Worm (Caenorhabditis elegans): ENCODE results near the gene gst-2.
A peak's percentile ranks its signal among the peaks of the same experiment; 100 is the strongest.

The gst-2 gene

ce11 chrIV:10110870-10111269 is 31.0 kb downstream of the gst-2 start:
- no peak for TF ChIP-seq dsc-1 (tag; optimal IDR thresholded peaks at IDR 0.05)
- no peak for TF ChIP-seq hlh-17 (GFP tag; optimal IDR thresholded peaks at IDR 0.05; ENCODE audit: borderline replicate concordance)
- TF ChIP-seq ceh-82 (tag; optimal IDR thresholded peaks at IDR 0.05), result no peak
- TF ChIP-seq ceh-88 (GFP tag; IDR thresholded peaks at IDR 0.05), result no peak
- no peak for TF ChIP-seq sptf-1 (tag; optimal IDR thresholded peaks at IDR 0.05)
- TF ChIP-seq nhr-85 (tag), result no peak
- TF ChIP-seq nhr-19 (GFP tag; conservative IDR thresholded peaks at IDR 0.05), result no peak
- no peak for TF ChIP-seq hpl-2 (GFP tag; optimal IDR thresholded peaks at IDR 0.05)
- no peak for TF ChIP-seq unc-30 (tag; optimal IDR thresholded peaks at IDR 0.05)
- no peak for TF ChIP-seq unc-98 (GFP tag; IDR thresholded peaks at IDR 0.05)
- no peak for TF ChIP-seq pag-3 (tag; optimal IDR thresholded peaks at IDR 0.05; ENCODE audit: borderline replicate concordance, insufficient read depth)
- no peak for TF ChIP-seq unc-130 (tag; optimal IDR thresholded peaks at IDR 0.05)
- no peak for TF ChIP-seq alr-1 (tag; optimal IDR thresholded peaks at IDR 0.05; ENCODE audit: borderline replicate concordance)
- no peak for TF ChIP-seq skn-1 (tag; optimal IDR thresholded peaks at IDR 0.05)
- TF ChIP-seq irx-1 (tag; optimal IDR thresholded peaks at IDR 0.05), result no peak
- TF ChIP-seq ets-5 (GFP tag; IDR thresholded peaks at IDR 0.05), result no peak

DNA sequence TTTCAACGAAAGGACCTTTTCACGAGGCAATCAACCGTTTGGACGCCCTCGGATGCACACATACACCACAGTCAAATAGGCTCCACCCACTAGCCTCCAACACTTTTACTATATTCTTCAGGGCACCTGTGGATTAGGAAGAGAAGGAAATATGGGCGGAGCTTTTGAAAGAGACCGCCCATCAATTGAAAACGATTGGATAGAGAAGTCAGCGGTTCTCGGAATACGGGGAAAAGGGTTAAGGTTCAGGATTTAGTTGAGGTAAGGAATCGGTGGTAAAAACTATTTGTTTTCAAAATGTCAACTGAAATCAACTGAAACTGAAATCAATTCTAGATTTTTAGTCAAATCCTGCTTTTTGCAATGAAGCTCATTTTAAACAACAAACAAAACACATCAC is 31.4 kb downstream of the gst-2 start, which contains the start of gene egl-38:
TSS of gene egl-38 (minus strand) at position 101 of the 400 bp plus-strand sequence.
- TF ChIP-seq sptf-1 (tag; optimal IDR thresholded peaks at IDR 0.05), result no peak
- no peak for TF ChIP-seq ces-1 (GFP tag; optimal IDR thresholded peaks at IDR 0.05)
- no peak for TF ChIP-seq Y116A8C.19 (tag; optimal IDR thresholded peaks at IDR 0.05; ENCODE audit: borderline replicate concordance)
- no peak for TF ChIP-seq ceh-82 (tag; optimal IDR thresholded peaks at IDR 0.05)
- no peak for TF ChIP-seq alr-1 (tag; optimal IDR thresholded peaks at IDR 0.05; ENCODE audit: borderline replicate concordance)
- TF ChIP-seq dpl-1 (GFP tag; optimal IDR thresholded peaks at IDR 0.05), result no peak
- TF ChIP-seq aly-2 (tag; optimal IDR thresholded peaks at IDR 0.05), result no peak
- TF ChIP-seq nhr-47 (tag; optimal IDR thresholded peaks at IDR 0.05), result no peak
- no peak for TF ChIP-seq hlh-17 (GFP tag; optimal IDR thresholded peaks at IDR 0.05; ENCODE audit: borderline replicate concordance)
- TF ChIP-seq egl-27 (tag; optimal IDR thresholded peaks at IDR 0.05), result no peak
- no peak for TF ChIP-seq efl-1 (optimal IDR thresholded peaks at IDR 0.05)
- TF ChIP-seq efl-1 (GFP tag; optimal IDR thresholded peaks at IDR 0.05 in 1 of 2), result no peak
- no peak for TF ChIP-seq nhr-77 (tag; optimal IDR thresholded peaks at IDR 0.05)
- no peak for TF ChIP-seq nhr-12 (tag; optimal IDR thresholded peaks at IDR 0.05)
- no peak for TF ChIP-seq lir-3 (tag; optimal IDR thresholded peaks at IDR 0.05; ENCODE audit: poor library complexity)
- no peak for TF ChIP-seq pax-3 (tag; optimal IDR thresholded peaks at IDR 0.05)
- TF ChIP-seq nhr-28 (tag; optimal IDR thresholded peaks at IDR 0.05), result no peak
- no peak for TF ChIP-seq mdl-1 (tag; optimal IDR thresholded peaks at IDR 0.05)
- no peak for TF ChIP-seq rnt-1 (tag; optimal IDR thresholded peaks at IDR 0.05)
- no peak for TF ChIP-seq vab-15 (tag; optimal IDR thresholded peaks at IDR 0.05)
- no peak for TF ChIP-seq xbp-1 (tag; optimal IDR thresholded peaks at IDR 0.05)

DNA sequence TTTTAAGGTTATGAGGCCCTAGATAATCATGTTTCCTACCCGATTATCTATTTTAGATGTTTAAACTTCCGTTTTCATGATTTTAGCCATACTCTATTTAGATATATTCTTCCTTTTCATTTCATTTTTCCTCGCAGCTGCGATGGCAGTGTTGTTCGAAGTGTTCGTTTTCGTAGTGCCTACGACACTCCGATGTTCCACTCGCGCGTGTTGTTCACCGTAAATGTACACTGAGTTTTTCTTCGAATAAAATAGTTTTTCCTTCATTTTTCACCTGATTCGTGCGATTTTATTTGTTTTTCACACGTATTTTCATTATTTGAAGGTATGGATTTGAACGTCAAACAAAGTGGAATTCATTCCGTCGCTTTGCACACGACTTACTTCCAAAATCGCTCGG is 45.0 kb downstream of the gst-2 start, which contains the start of gene dis-3:
TSS of gene dis-3 (plus strand) at position 322 of the 400 bp plus-strand sequence.
- no peak for TF ChIP-seq fkh-10 (GFP tag; optimal IDR thresholded peaks at IDR 0.05)
- TF ChIP-seq isw-1 (GFP tag; IDR thresholded peaks at IDR 0.05), result no peak
- no peak for TF ChIP-seq fkh-8 (tag; optimal IDR thresholded peaks at IDR 0.05)
- TF ChIP-seq blmp-1 (tag; optimal IDR thresholded peaks at IDR 0.05), result peak; percentile 22
- TF ChIP-seq efl-3 (GFP tag; optimal IDR thresholded peaks at IDR 0.05), result no peak
- peak in 1 of 2 experiments; percentile 45 for TF ChIP-seq lin-35 (GFP tag; optimal IDR thresholded peaks at IDR 0.05)
- TF ChIP-seq mdl-1 (tag; optimal IDR thresholded peaks at IDR 0.05), result no peak
- no peak for TF ChIP-seq nhr-12 (tag; optimal IDR thresholded peaks at IDR 0.05)
- no peak for TF ChIP-seq ztf-4 (tag; optimal IDR thresholded peaks at IDR 0.05)
- peak; percentile 1 for TF ChIP-seq rnt-1 (tag; optimal IDR thresholded peaks at IDR 0.05)
- TF ChIP-seq dpl-1 (GFP tag; optimal IDR thresholded peaks at IDR 0.05), result peak in 1 of 3 experiments; percentile 26
- TF ChIP-seq sox-4 (tag; optimal IDR thresholded peaks at IDR 0.05), result no peak
- TF ChIP-seq lir-3 (tag; optimal IDR thresholded peaks at IDR 0.05; ENCODE audit: poor library complexity), result no peak
- TF ChIP-seq efl-1 (optimal IDR thresholded peaks at IDR 0.05), result peak; percentile 16 to 36
- TF ChIP-seq efl-1 (GFP tag; optimal IDR thresholded peaks at IDR 0.05 in 1 of 2), result peak in 1 of 2 experiments; percentile 57
- TF ChIP-seq ces-1 (GFP tag; optimal IDR thresholded peaks at IDR 0.05), result no peak
- no peak for TF ChIP-seq C34B4.2 (tag; optimal IDR thresholded peaks at IDR 0.05)
